Fruit fly (Drosophila melanogaster) whole organism, wandering third instar larva: ENCODE results near the gene Chc.
A peak's percentile ranks its signal among the peaks of the same experiment; 100 is the strongest.

Experiments used
- Abd-B ChIP-seq: fragments of >200 bp; optimal IDR thresholded peaks from 2 replicates; lab custom pipeline; 2017; ENCODE audit warnings: missing biosample characterization, missing genetic modification characterization
- CG32264 ChIP-seq: fragments of 200-800 bp; sonication (Bioruptor generic); optimal IDR thresholded peaks from 2 replicates; lab custom pipeline; 2016; ENCODE audit warnings: missing biosample characterization, missing genetic modification characterization
- CG9705 ChIP-seq: fragments of 200-800 bp; sonication (Bioruptor generic); optimal IDR thresholded peaks from 2 replicates; lab custom pipeline; 2018; ENCODE audit warnings: missing biosample characterization, mild to moderate bottlenecking, missing genetic modification characterization
- CrebA ChIP-seq: fragments of 200-800 bp; sonication (Bioruptor generic); optimal IDR thresholded peaks from 2 replicates; lab custom pipeline; 2016; ENCODE audit warnings: missing biosample characterization, mild to moderate bottlenecking, missing genetic modification characterization, borderline replicate concordance
- Dfd ChIP-seq: fragments of >200 bp; optimal IDR thresholded peaks from 2 replicates; lab custom pipeline; 2017; ENCODE audit warnings: missing biosample characterization, missing genetic modification characterization
- Dif ChIP-seq: fragments of 200-275, 200-300 bp; sonication (Bioruptor generic); optimal IDR thresholded peaks from 2 replicates; lab custom pipeline; 2018; ENCODE audit warnings: missing biosample characterization, missing genetic modification characterization; ENCODE audit not compliant: partially characterized antibody
- GATAd ChIP-seq: sonication (Bioruptor generic); optimal IDR thresholded peaks from 2 replicates; lab custom pipeline; 2016; ENCODE audit warnings: missing biosample characterization, missing genetic modification characterization
- HLH106 ChIP-seq: fragments of 200-800 bp; optimal IDR thresholded peaks from 3 replicates; lab custom pipeline; 2019; ENCODE audit warnings: missing biosample characterization, mild to moderate bottlenecking, missing genetic modification characterization, moderate library complexity
- Hnf4 ChIP-seq: fragments of 200-800 bp; sonication (Bioruptor generic); optimal IDR thresholded peaks from 2 replicates; lab custom pipeline; 2016; ENCODE audit warnings: missing biosample characterization, mild to moderate bottlenecking, missing genetic modification characterization
- Hr78 ChIP-seq: fragments of >200 bp; optimal IDR thresholded peaks from 2 replicates; lab custom pipeline; 2017; ENCODE audit warnings: missing biosample characterization, missing genetic modification characterization
- Hr83 ChIP-seq: fragments of 200-300 bp; sonication (Bioruptor generic); optimal IDR thresholded peaks from 2 replicates; lab custom pipeline; 2016; ENCODE audit warnings: missing biosample characterization, mild to moderate bottlenecking, missing genetic modification characterization, moderate library complexity; ENCODE audit not compliant: poor library complexity, severe bottlenecking
- Jra ChIP-seq: sonication (Bioruptor generic); optimal IDR thresholded peaks from 2 replicates; lab custom pipeline; 2016; ENCODE audit warnings: missing biosample characterization, missing genetic modification characterization
- Mio ChIP-seq: sonication (Bioruptor generic); optimal IDR thresholded peaks from 2 replicates; lab custom pipeline; 2016; ENCODE audit warnings: missing biosample characterization, missing genetic modification characterization
- Myc ChIP-seq: fragments of >200 bp; optimal IDR thresholded peaks from 2 replicates; lab custom pipeline; 2017
- N ChIP-seq: fragments of >200 bp; optimal IDR thresholded peaks from 2 replicates; lab custom pipeline; 2018; ENCODE audit warnings: missing biosample characterization, missing external identifiers, missing genetic modification characterization
- OdsH ChIP-seq: fragments of 200-800 bp; sonication (Bioruptor generic); optimal IDR thresholded peaks from 2 replicates; lab custom pipeline; 2016; ENCODE audit warnings: missing biosample characterization, mild to moderate bottlenecking, missing genetic modification characterization
- Rel ChIP-seq, 2 experiments: fragments of 200-800 bp; sonication (Bioruptor generic) in 1 of 2; optimal IDR thresholded peaks; 2 replicates in 1 of 2; 3 replicates in 1 of 2; lab custom pipeline; 2016 to 2019; ENCODE audit warnings: mild to moderate bottlenecking in 2 of 2, missing biosample characterization in 2 of 2, missing genetic modification characterization in 2 of 2, moderate library complexity in 1 of 2
- Sp1 ChIP-seq: fragments of 200-800 bp; sonication (Bioruptor generic); optimal IDR thresholded peaks from 3 replicates; lab custom pipeline; 2019; ENCODE audit warnings: missing biosample characterization, mild to moderate bottlenecking, missing genetic modification characterization, moderate library complexity
- Vsx2 ChIP-seq: fragments of 200-300, 225-300 bp; sonication (Bioruptor generic); optimal IDR thresholded peaks from 2 replicates; lab custom pipeline; 2018; ENCODE audit warnings: missing biosample characterization, missing genetic modification characterization; ENCODE audit not compliant: partially characterized antibody
- br ChIP-seq: fragments of 200-800 bp; sonication (Bioruptor generic); optimal IDR thresholded peaks from 2 replicates; lab custom pipeline; 2016; ENCODE audit warnings: missing biosample characterization, missing genetic modification characterization
- brk ChIP-seq: fragments of 200-800 bp; sonication (Bioruptor generic); optimal IDR thresholded peaks from 2 replicates; lab custom pipeline; 2016; ENCODE audit warnings: missing biosample characterization, mild to moderate bottlenecking, missing genetic modification characterization
- dl ChIP-seq, 2 experiments: fragments of 175-275, 200-275 bp in 1 of 2; fragments of 200-275 bp in 1 of 2; sonication (Bioruptor generic); optimal IDR thresholded peaks; lab custom pipeline; 2018; ENCODE audit warnings: mild to moderate bottlenecking in 2 of 2, missing biosample characterization in 2 of 2, missing genetic modification characterization in 2 of 2, moderate library complexity in 2 of 2; ENCODE audit not compliant: partially characterized antibody in 2 of 2, insufficient read depth in 1 of 2
- dmrt93B ChIP-seq: fragments of 200-800 bp; sonication (Bioruptor generic); optimal IDR thresholded peaks from 2 replicates; lab custom pipeline; 2018; ENCODE audit warnings: missing biosample characterization, mild to moderate bottlenecking, missing genetic modification characterization
- dsf ChIP-seq: sonication (Bioruptor generic); optimal IDR thresholded peaks from 2 replicates; lab custom pipeline; 2016; ENCODE audit warnings: missing biosample characterization, missing genetic modification characterization, borderline replicate concordance
- ey ChIP-seq: fragments of 200-800 bp; sonication (Bioruptor generic); optimal IDR thresholded peaks from 2 replicates; lab custom pipeline; 2016; ENCODE audit warnings: missing biosample characterization, missing genetic modification characterization
- foxo ChIP-seq, 2 experiments: fragments of 200-800 bp; sonication (Bioruptor generic); optimal IDR thresholded peaks; 2 replicates in 1 of 2; 3 replicates in 1 of 2; lab custom pipeline; 2016 to 2017; ENCODE audit warnings: missing biosample characterization in 2 of 2, missing genetic modification characterization in 2 of 2
- fru ChIP-seq: fragments of 200-800 bp; sonication (Bioruptor generic); optimal IDR thresholded peaks from 3 replicates; lab custom pipeline; 2016; ENCODE audit warnings: missing biosample characterization, mild to moderate bottlenecking, missing genetic modification characterization
- h ChIP-seq: fragments of 200-800 bp; sonication (Bioruptor generic); optimal IDR thresholded peaks from 3 replicates; lab custom pipeline; 2016; ENCODE audit warnings: missing biosample characterization, mild to moderate bottlenecking, missing genetic modification characterization
- jim ChIP-seq: fragments of 175-275, 200-325 bp; sonication (Bioruptor generic); optimal IDR thresholded peaks from 2 replicates; lab custom pipeline; 2016; ENCODE audit warnings: missing biosample characterization, mild to moderate bottlenecking, missing genetic modification characterization
- lola ChIP-seq: fragments of >200 bp; optimal IDR thresholded peaks from 2 replicates; lab custom pipeline; 2017; ENCODE audit warnings: missing biosample characterization, missing genetic modification characterization
- pan ChIP-seq: fragments of >200 bp; optimal IDR thresholded peaks from 2 replicates; lab custom pipeline; 2017
- psq ChIP-seq: fragments of 200-800 bp; sonication (Bioruptor generic); optimal IDR thresholded peaks from 3 replicates; lab custom pipeline; 2017; ENCODE audit warnings: missing biosample characterization, mild to moderate bottlenecking, missing genetic modification characterization, moderate library complexity
- rgr ChIP-seq: fragments of 200-800 bp; sonication (Bioruptor generic); optimal IDR thresholded peaks from 3 replicates; lab custom pipeline; 2016; ENCODE audit warnings: missing biosample characterization, mild to moderate bottlenecking, missing genetic modification characterization
- sage ChIP-seq: fragments of 200-800 bp; sonication (Bioruptor generic); optimal IDR thresholded peaks from 2 replicates; lab custom pipeline; 2016; ENCODE audit warnings: missing biosample characterization, mild to moderate bottlenecking, missing genetic modification characterization
- sv ChIP-seq: fragments of 200-800 bp; sonication (Bioruptor generic); optimal IDR thresholded peaks from 3 replicates; lab custom pipeline; 2016; ENCODE audit warnings: missing biosample characterization, missing genetic modification characterization
- tai ChIP-seq: sonication (Bioruptor generic); optimal IDR thresholded peaks from 2 replicates; lab custom pipeline; 2016; ENCODE audit warnings: missing biosample characterization, missing genetic modification characterization
- usp ChIP-seq: fragments of >200 bp; optimal IDR thresholded peaks from 2 replicates; lab custom pipeline; 2017; ENCODE audit warnings: missing biosample characterization, missing genetic modification characterization
- woc ChIP-seq: sonication (Bioruptor generic); optimal IDR thresholded peaks from 2 replicates; lab custom pipeline; 2016; ENCODE audit warnings: missing biosample characterization, mild to moderate bottlenecking, missing genetic modification characterization

Gene Chc

DNA sequence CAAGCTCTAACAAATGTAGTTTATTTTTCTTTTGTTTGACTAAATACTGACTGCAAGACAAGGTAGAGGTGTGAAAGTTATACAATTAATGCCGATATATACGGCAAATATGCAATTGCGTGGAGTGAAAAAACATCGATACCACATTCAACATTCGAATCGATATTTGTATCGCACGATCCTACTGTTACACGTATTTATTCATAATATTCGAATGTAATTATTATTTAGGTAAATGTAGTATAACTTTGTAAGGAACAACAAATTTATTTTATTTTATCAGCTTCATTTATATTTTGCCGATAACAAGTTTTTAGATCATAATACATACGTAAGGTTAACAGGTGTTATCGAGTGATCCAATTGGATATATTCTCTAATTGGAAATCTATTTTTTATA lies at the start of gene Chc:
TSS of gene Chc (minus strand) at position 98 of the 400 bp plus-strand sequence.
- TF ChIP-seq br = no peak
- peak in 1 of 2 experiments; percentile 16 for TF ChIP-seq foxo (GFP tag; optimal IDR thresholded peaks at IDR 0.05; lab: Kevin White, UChicago)
- TF ChIP-seq HLH106 (tag; lab: Kevin White, UChicago) = no peak
- no peak for TF ChIP-seq dl (GFP tag; optimal IDR thresholded peaks at IDR 0.05; lab: Kevin White, UChicago; ENCODE audit: insufficient read depth in 1 of 2, partially characterized antibody in 2 of 2)
- no peak for TF ChIP-seq OdsH (GFP tag; lab: Kevin White, UChicago)
- peak; percentile 9 for TF ChIP-seq h
- no peak for TF ChIP-seq pan (lab: Kevin White, UChicago)
- TF ChIP-seq Dif (GFP tag; lab: Kevin White, UChicago) = no peak
- TF ChIP-seq ey (GFP tag; lab: Kevin White, UChicago) = no peak
- TF ChIP-seq dmrt93B (GFP tag; lab: Kevin White, UChicago) = no peak
- TF ChIP-seq Hnf4 (GFP tag; lab: Kevin White, UChicago) = peak; percentile 55
- TF ChIP-seq usp (GFP tag; lab: Kevin White, UChicago) = no peak
- TF ChIP-seq Myc (lab: Kevin White, UChicago) = no peak
- TF ChIP-seq CG9705 = no peak
- TF ChIP-seq GATAd (GFP tag; lab: Kevin White, UChicago) = no peak
- TF ChIP-seq Rel (GFP tag; optimal IDR thresholded peaks at IDR 0.05; lab: Kevin White, UChicago) = no peak
- TF ChIP-seq Rel (tag; optimal IDR thresholded peaks at IDR 0.05; lab: Kevin White, UChicago) = no peak
- peak; percentile 21 for TF ChIP-seq Hr83
- TF ChIP-seq jim (GFP tag; lab: Kevin White, UChicago) = peak; percentile 20
- peak; percentile 72 for TF ChIP-seq tai (GFP tag; lab: Kevin White, UChicago)
- TF ChIP-seq sage = no peak
- no peak for TF ChIP-seq Mio
- no peak for TF ChIP-seq Hr78 (GFP tag; lab: Kevin White, UChicago)
- no peak for TF ChIP-seq Abd-B (GFP tag; lab: Kevin White, UChicago)
- no peak for TF ChIP-seq Vsx2 (GFP tag; lab: Kevin White, UChicago)
- TF ChIP-seq brk (GFP tag; lab: Kevin White, UChicago) = peak; percentile 50
- TF ChIP-seq sv (GFP tag; lab: Kevin White, UChicago) = no peak
- no peak for TF ChIP-seq dsf
- peak; percentile 49 for TF ChIP-seq woc (GFP tag; lab: Kevin White, UChicago)
- no peak for TF ChIP-seq Jra (GFP tag; lab: Kevin White, UChicago)
- TF ChIP-seq Sp1 (GFP tag; lab: Kevin White, UChicago) = no peak
- peak; percentile 36 for TF ChIP-seq rgr (GFP tag; lab: Kevin White, UChicago)
- no peak for TF ChIP-seq CG32264 (GFP tag; lab: Kevin White, UChicago)
- TF ChIP-seq CrebA (GFP tag; lab: Kevin White, UChicago) = no peak
- no peak for TF ChIP-seq fru (GFP tag; lab: Kevin White, UChicago)
- no peak for TF ChIP-seq psq (GFP tag; lab: Kevin White, UChicago)
- TF ChIP-seq N (GFP tag; lab: Kevin White, UChicago) = no peak
- TF ChIP-seq Dfd = no peak
- TF ChIP-seq lola (GFP tag; lab: Kevin White, UChicago) = no peak

DNA sequence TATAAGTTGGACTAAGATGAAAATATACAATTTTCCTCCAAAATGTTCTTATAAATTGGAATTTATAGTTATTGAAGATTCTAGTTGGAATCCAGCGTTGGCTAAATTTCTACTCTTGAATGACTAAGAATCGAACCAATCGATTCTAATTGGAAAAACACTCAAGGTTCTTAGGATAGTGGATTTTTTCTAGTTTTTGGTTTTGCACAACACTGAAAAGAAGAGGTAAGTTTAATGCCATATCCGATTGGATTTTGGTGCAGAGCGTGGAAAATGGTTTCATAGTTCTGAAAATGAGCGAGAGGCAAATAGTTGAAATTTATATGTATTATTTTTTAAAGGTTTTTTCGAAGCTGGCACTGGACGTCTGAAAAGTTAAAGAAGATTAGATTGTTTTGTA lies 40.3 kb upstream of the Chc start:
- TF ChIP-seq Rel (GFP tag; optimal IDR thresholded peaks at IDR 0.05; lab: Kevin White, UChicago) = no peak
- TF ChIP-seq Rel (tag; optimal IDR thresholded peaks at IDR 0.05; lab: Kevin White, UChicago) = no peak
- no peak for TF ChIP-seq CG32264 (GFP tag; lab: Kevin White, UChicago)
- no peak for TF ChIP-seq GATAd (GFP tag; lab: Kevin White, UChicago)
- no peak for TF ChIP-seq fru (GFP tag; lab: Kevin White, UChicago)
- TF ChIP-seq Sp1 (GFP tag; lab: Kevin White, UChicago) = no peak
- TF ChIP-seq CG9705 = no peak
- no peak for TF ChIP-seq dl (GFP tag; optimal IDR thresholded peaks at IDR 0.05; lab: Kevin White, UChicago; ENCODE audit: insufficient read depth in 1 of 2, partially characterized antibody in 2 of 2)
- no peak for TF ChIP-seq Hnf4 (GFP tag; lab: Kevin White, UChicago)
- no peak for TF ChIP-seq jim (GFP tag; lab: Kevin White, UChicago)
- no peak for TF ChIP-seq Dfd
- TF ChIP-seq sv (GFP tag; lab: Kevin White, UChicago) = no peak
- no peak for TF ChIP-seq dsf
- no peak for TF ChIP-seq N (GFP tag; lab: Kevin White, UChicago)
- no peak for TF ChIP-seq Jra (GFP tag; lab: Kevin White, UChicago)
- no peak for TF ChIP-seq foxo (GFP tag; optimal IDR thresholded peaks at IDR 0.05; lab: Kevin White, UChicago)
- no peak for TF ChIP-seq Hr83
- no peak for TF ChIP-seq usp (GFP tag; lab: Kevin White, UChicago)
